Fruit fly (Drosophila melanogaster) S2 (cell line): ENCODE data around the gene Dhc93AB.

Experiments
- CG8478 ChIP-seq: fragments of >200 bp; optimal IDR thresholded peaks from 2 replicates; lab custom pipeline; 2018
- CTCF ChIP-seq, 2 experiments: fragments of >200 bp; optimal IDR thresholded peaks; 2 replicates each; lab custom pipeline; 2018

DNA sequence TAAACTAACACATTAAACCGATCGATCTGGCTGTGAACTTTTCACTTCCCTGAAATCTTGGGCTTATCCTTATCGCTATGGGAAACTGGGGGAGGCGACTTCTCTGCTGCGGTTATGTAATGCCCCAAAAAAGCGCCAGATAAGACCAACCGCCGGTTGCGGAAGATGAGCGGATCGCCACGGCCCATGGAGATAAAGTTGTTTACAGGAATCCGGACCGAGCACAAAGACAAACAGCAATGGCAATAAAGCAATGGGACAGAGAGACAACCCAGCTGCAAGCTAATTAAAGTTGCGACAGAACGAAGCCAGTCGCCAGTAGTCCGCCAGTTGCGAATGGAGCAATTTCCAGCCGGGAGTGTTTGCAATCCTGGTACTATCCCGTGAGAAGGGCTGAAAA lies 26.7 kb downstream of the Dhc93AB start, which contains the start of gene CG5697:
- TF ChIP-seq CG8478 (no peak), CTCF (optimal IDR thresholded peaks at IDR 0.05; lab: Kevin White, UChicago) (no peak)
